Fruit fly (Drosophila melanogaster): ENCODE data around the gene CG32061.
A peak's percentile ranks its signal among the peaks of the same experiment; 100 is the strongest.

Gene CG32061

dm6 chr3L:10440488-10440887 lies 23.1 kb upstream of the CG32061 start:
- no peak for TF ChIP-seq CG8319 (GFP tag; optimal IDR thresholded peaks at IDR 0.05)
- 0 out of 3 replicates have a peak, but pooled peaks have one; percentile 10 for TF ChIP-seq CG6163 (GFP tag; IDR thresholded peaks at IDR 0.05)
- no peak for TF ChIP-seq Hr39 (GFP tag; optimal IDR thresholded peaks at IDR 0.05)
- TF ChIP-seq fd85E (GFP tag; optimal IDR thresholded peaks at IDR 0.05): no peak
- TF ChIP-seq dac (GFP tag; optimal IDR thresholded peaks at IDR 0.05): no peak
- TF ChIP-seq eg (GFP tag; IDR thresholded peaks at IDR 0.05): peak; percentile 50; the same call in 2 of the 3 replicates
- TF ChIP-seq spab (GFP tag; optimal IDR thresholded peaks at IDR 0.05): no peak
- peak; percentile 32 for TF ChIP-seq CG32006 (GFP tag; optimal IDR thresholded peaks at IDR 0.05)
- TF ChIP-seq Met (GFP tag; optimal IDR thresholded peaks at IDR 0.05): no peak
- TF ChIP-seq OdsH (GFP tag; optimal IDR thresholded peaks at IDR 0.05): peak; percentile 18
- no peak for TF ChIP-seq CG10631 (GFP tag; optimal IDR thresholded peaks at IDR 0.05)
- TF ChIP-seq fd59A (GFP tag; optimal IDR thresholded peaks at IDR 0.05): no peak
- no peak for TF ChIP-seq svp (GFP tag)
- TF ChIP-seq Gug (GFP tag; IDR thresholded peaks at IDR 0.05): peak; percentile 46; the same call in 1 of the 2 replicates
- no peak for TF ChIP-seq CG6276 (GFP tag; optimal IDR thresholded peaks at IDR 0.05)
- no peak for TF ChIP-seq esn (GFP tag; optimal IDR thresholded peaks at IDR 0.05)
- no peak for TF ChIP-seq CG31627 (GFP tag; optimal IDR thresholded peaks at IDR 0.05)
- TF ChIP-seq CG8119 (GFP tag; IDR thresholded peaks at IDR 0.05): peak; percentile 63
- TF ChIP-seq Sox102F (GFP tag; optimal IDR thresholded peaks at IDR 0.05): no peak
- TF ChIP-seq Hr4 (GFP tag; optimal IDR thresholded peaks at IDR 0.05): peak; percentile 22
- peak; percentile 50; the same call in 1 of the 2 replicates for TF ChIP-seq CG15336 (GFP tag; IDR thresholded peaks at IDR 0.05)
- no peak for TF ChIP-seq CG1621 (tag; optimal IDR thresholded peaks at IDR 0.05)
- no peak for TF ChIP-seq dsx (GFP tag; optimal IDR thresholded peaks at IDR 0.05; ENCODE audit: poor library complexity, severe bottlenecking)

dm6 chr3L:10442486-10442885 lies 21.1 kb upstream of the CG32061 start:
- TF ChIP-seq Met (GFP tag; optimal IDR thresholded peaks at IDR 0.05) (no peak), dac (GFP tag; optimal IDR thresholded peaks at IDR 0.05) (no peak), Eip75B (GFP tag; optimal IDR thresholded peaks at IDR 0.05) (no peak), CG7368 (GFP tag; optimal IDR thresholded peaks at IDR 0.05) (no peak), Gug (GFP tag; IDR thresholded peaks at IDR 0.05) (no peak), eg (GFP tag; IDR thresholded peaks at IDR 0.05) (no peak), CG3919 (GFP tag; optimal IDR thresholded peaks at IDR 0.05) (no peak)

dm6 chr3L:10443958-10444357 lies 19.7 kb upstream of the CG32061 start:
- peak; percentile 24 for TF ChIP-seq fd59A (GFP tag; optimal IDR thresholded peaks at IDR 0.05)
- no peak for TF ChIP-seq CG11902 (GFP tag; optimal IDR thresholded peaks at IDR 0.05)
- peak; percentile 58 for TF ChIP-seq Eip78C (GFP tag)
- no peak for TF ChIP-seq Smox (GFP tag; optimal IDR thresholded peaks at IDR 0.05)
- peak; percentile 68 for TF ChIP-seq Hr4 (GFP tag; optimal IDR thresholded peaks at IDR 0.05)
- TF ChIP-seq Sox14 (GFP tag; optimal IDR thresholded peaks at IDR 0.05): peak; percentile 6
- TF ChIP-seq lz (GFP tag; optimal IDR thresholded peaks at IDR 0.05): no peak
- peak; percentile 70 for TF ChIP-seq CG8119 (GFP tag; IDR thresholded peaks at IDR 0.05)
- TF ChIP-seq fd85E (GFP tag; optimal IDR thresholded peaks at IDR 0.05): no peak
- peak; percentile 1 for TF ChIP-seq Eip75B (GFP tag; optimal IDR thresholded peaks at IDR 0.05)
- peak; percentile 70 for TF ChIP-seq CG15336 (GFP tag; IDR thresholded peaks at IDR 0.05)
- peak; percentile 29 for TF ChIP-seq CG1621 (tag; optimal IDR thresholded peaks at IDR 0.05)
- no peak for TF ChIP-seq Sox15 (GFP tag; optimal IDR thresholded peaks at IDR 0.05)
- peak; percentile 33 for TF ChIP-seq achi (GFP tag; optimal IDR thresholded peaks at IDR 0.05)
- no peak for TF ChIP-seq Met (GFP tag; optimal IDR thresholded peaks at IDR 0.05)
- TF ChIP-seq CG10631 (GFP tag; optimal IDR thresholded peaks at IDR 0.05): peak; percentile 36
- TF ChIP-seq acj6 (GFP tag; optimal IDR thresholded peaks at IDR 0.05): peak; percentile 19
- no peak for TF ChIP-seq CG6854 (GFP tag; optimal IDR thresholded peaks at IDR 0.05)
- no peak for TF ChIP-seq CG9139 (GFP tag; optimal IDR thresholded peaks at IDR 0.05)
- no peak for TF ChIP-seq ss (GFP tag; optimal IDR thresholded peaks at IDR 0.05)
- no peak for TF ChIP-seq CG8319 (GFP tag; optimal IDR thresholded peaks at IDR 0.05)
- no peak for TF ChIP-seq CG11294 (GFP tag; IDR thresholded peaks at IDR 0.05)
- TF ChIP-seq CG34406 (GFP tag; optimal IDR thresholded peaks at IDR 0.05): no peak
- TF ChIP-seq CG6163 (GFP tag; IDR thresholded peaks at IDR 0.05): no peak
- TF ChIP-seq CG3032 (tag; optimal IDR thresholded peaks at IDR 0.05): peak; percentile 18
- TF ChIP-seq CG6792 (GFP tag; optimal IDR thresholded peaks at IDR 0.05): no peak
- TF ChIP-seq Hr39 (GFP tag; optimal IDR thresholded peaks at IDR 0.05): no peak
- TF ChIP-seq eg (GFP tag; IDR thresholded peaks at IDR 0.05): peak; percentile 66
- TF ChIP-seq CG10669 (GFP tag; optimal IDR thresholded peaks at IDR 0.05): peak; percentile 26
- no peak for TF ChIP-seq topi (GFP tag; optimal IDR thresholded peaks at IDR 0.05)
- no peak for TF ChIP-seq vri (GFP tag; optimal IDR thresholded peaks at IDR 0.05)
- peak; percentile 9 for TF ChIP-seq CG3919 (GFP tag; optimal IDR thresholded peaks at IDR 0.05)
- peak; percentile 20 for TF ChIP-seq net (GFP tag; optimal IDR thresholded peaks at IDR 0.05)
- TF ChIP-seq OdsH (GFP tag; optimal IDR thresholded peaks at IDR 0.05): peak; percentile 36
- peak; percentile 20 for TF ChIP-seq CG6808 (GFP tag; optimal IDR thresholded peaks at IDR 0.05)
- peak; percentile 71 for TF ChIP-seq CG32006 (GFP tag; optimal IDR thresholded peaks at IDR 0.05)
- TF ChIP-seq dsx (GFP tag; optimal IDR thresholded peaks at IDR 0.05; ENCODE audit: poor library complexity, severe bottlenecking): peak; percentile 4

All from whole organism, prepupa.